Fruit fly (Drosophila melanogaster): ENCODE measurements around the gene MAGE.

DNA sequence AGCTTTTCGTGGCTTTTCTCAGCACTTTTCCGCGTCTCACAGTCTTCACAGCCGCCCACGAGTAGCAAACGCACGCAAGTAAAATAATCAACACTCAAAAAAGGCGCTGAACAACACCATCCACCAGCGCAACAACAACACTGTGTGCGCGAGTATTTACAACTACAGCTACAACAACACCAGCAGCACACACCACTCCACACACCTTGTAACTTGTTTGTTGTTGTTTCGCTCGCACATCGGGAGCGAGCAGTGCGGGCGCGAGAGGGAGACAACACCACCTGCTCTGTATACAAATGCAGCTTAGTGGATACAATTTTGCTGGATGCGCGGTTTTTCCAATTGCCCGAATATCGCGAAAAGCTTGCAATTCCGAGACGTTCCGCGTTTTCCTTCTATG lies 31.3 kb downstream of the MAGE start:
- no peak for TF ChIP-seq CG7101 (tag; optimal IDR thresholded peaks at IDR 0.05)
- TF ChIP-seq CG7045 (GFP tag; optimal IDR thresholded peaks at IDR 0.05), result no peak
- TF ChIP-seq cnc (optimal IDR thresholded peaks at IDR 0.05), result no peak
- no peak for TF ChIP-seq CG33017 (tag; optimal IDR thresholded peaks at IDR 0.05)
